Worm (Caenorhabditis elegans): ENCODE data around the gene D2062.13.

DNA sequence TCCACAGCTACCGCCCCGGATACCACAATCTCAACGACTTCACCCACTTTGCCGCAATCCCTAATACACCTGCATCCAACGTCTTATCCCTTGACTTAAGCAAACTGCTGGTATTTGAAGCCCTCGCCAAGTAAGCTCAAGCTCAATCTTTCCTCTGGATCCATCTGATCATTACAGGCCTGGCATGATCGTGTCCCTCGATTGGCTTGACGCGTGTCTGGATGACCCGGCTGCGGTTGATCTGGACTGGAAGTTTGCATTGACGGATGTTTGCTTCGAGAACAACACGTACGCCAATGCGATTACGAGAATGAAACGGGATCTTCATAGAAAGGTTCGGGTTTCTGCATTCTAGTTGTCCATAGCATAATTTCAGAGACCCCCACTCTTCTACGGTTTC, 11.4 kb upstream of the D2062.13 start:
- no peak for TF ChIP-seq unc-130 (GFP tag; optimal IDR thresholded peaks at IDR 0.05)
- no peak for TF ChIP-seq akir-1 (GFP tag; optimal IDR thresholded peaks at IDR 0.05)
- no peak for TF ChIP-seq tbx-9 (tag; optimal IDR thresholded peaks at IDR 0.05; ENCODE audit: borderline replicate concordance)
- TF ChIP-seq Y67H2A.10 (GFP tag; conservative IDR thresholded peaks at IDR 0.05): no peak
- TF ChIP-seq sptf-2 (GFP tag; optimal IDR thresholded peaks at IDR 0.05): no peak
- no peak for TF ChIP-seq lin-40 (tag; optimal IDR thresholded peaks at IDR 0.05)
- TF ChIP-seq lin-26 (GFP tag; IDR thresholded peaks at IDR 0.05): no peak
- no peak for TF ChIP-seq nhr-90 (tag; optimal IDR thresholded peaks at IDR 0.05)
- TF ChIP-seq ceh-100 (GFP tag; IDR thresholded peaks at IDR 0.05): no peak

All from whole organism, young adult.